Fruit fly (Drosophila melanogaster): ENCODE data around the gene CG31373.

Gene CG31373

dm6 chr3R:10664942-10665341, 44.2 kb downstream of the CG31373 start (continued):
- TF ChIP-seq chinmo (GFP tag; IDR thresholded peaks at IDR 0.05; ENCODE audit: partially characterized antibody) (peak; percentile 98), Gsc (GFP tag; IDR thresholded peaks at IDR 0.05) (no peak), pb (GFP tag; optimal IDR thresholded peaks at IDR 0.05) (peak; percentile 69), wek (GFP tag; optimal IDR thresholded peaks at IDR 0.05) (peak; percentile 55), CG14441 (GFP tag; IDR thresholded peaks at IDR 0.05) (no peak), HmgZ (tag; optimal IDR thresholded peaks at IDR 0.05) (peak; percentile 48), amos (GFP tag; IDR thresholded peaks at IDR 0.05; ENCODE audit: partially characterized antibody) (no peak), CG10147 (GFP tag; optimal IDR thresholded peaks at IDR 0.05) (no peak), CG33557 (GFP tag; optimal IDR thresholded peaks at IDR 0.05) (peak; percentile 65), zf30C (GFP tag; optimal IDR thresholded peaks at IDR 0.05) (peak; percentile 58), sens (GFP tag) (peak; percentile 91), gro (GFP tag; optimal IDR thresholded peaks at IDR 0.05) (no peak), CG10979 (tag; optimal IDR thresholded peaks at IDR 0.05) (peak; percentile 68), mirr (GFP tag; optimal IDR thresholded peaks at IDR 0.05) (peak; percentile 64), Ptx1 (GFP tag; IDR thresholded peaks at IDR 0.05) (no peak), gem (tag; optimal IDR thresholded peaks at IDR 0.05) (no peak), tio (GFP tag; optimal IDR thresholded peaks at IDR 0.05) (no peak), al (GFP tag; IDR thresholded peaks at IDR 0.05) (no peak), CG31441 (GFP tag; IDR thresholded peaks at IDR 0.05) (peak; percentile 60), Six4 (GFP tag; optimal IDR thresholded peaks at IDR 0.05) (peak; percentile 27), Lhr (GFP tag; optimal IDR thresholded peaks at IDR 0.05) (peak; percentile 50), CG2678 (tag; optimal IDR thresholded peaks at IDR 0.05) (peak; percentile 37), CG4404 (GFP tag; IDR thresholded peaks at IDR 0.05) (no peak), CG3838 (GFP tag; optimal IDR thresholded peaks at IDR 0.05) (no peak), grn (GFP tag; optimal IDR thresholded peaks at IDR 0.05) (peak; percentile 9), chn (GFP tag; optimal IDR thresholded peaks at IDR 0.05) (peak; percentile 67), pros (GFP tag; optimal IDR thresholded peaks at IDR 0.05) (peak; percentile 40), ato (GFP tag; IDR thresholded peaks at IDR 0.05; ENCODE audit: partially characterized antibody) (peak; percentile 13; the same call in 1 of the 2 replicates), nau (GFP tag; optimal IDR thresholded peaks at IDR 0.05) (peak; percentile 57), Blimp-1 (GFP tag; optimal IDR thresholded peaks at IDR 0.05) (peak; percentile 49), CG33213 (GFP tag; optimal IDR thresholded peaks at IDR 0.05) (no peak), CG17361 (GFP tag; IDR thresholded peaks at IDR 0.05) (0 out of 3 replicates have a peak, but pooled peaks have one; percentile 48), Chrac-16 (GFP tag; optimal IDR thresholded peaks at IDR 0.05) (peak; percentile 45), CG11085 (GFP tag; IDR thresholded peaks at IDR 0.05) (no peak), CG17568 (GFP tag; optimal IDR thresholded peaks at IDR 0.05) (peak; percentile 16), cwo (GFP tag; optimal IDR thresholded peaks at IDR 0.05) (peak; percentile 23), Optix (GFP tag; IDR thresholded peaks at IDR 0.05) (peak; percentile 61; the same call in 2 of the 3 replicates), CG8388 (GFP tag; optimal IDR thresholded peaks at IDR 0.05) (peak; percentile 52), CG32772 (GFP tag; IDR thresholded peaks at IDR 0.05) (peak; percentile 64; the same call in 1 of the 2 replicates), CG16815 (GFP tag; optimal IDR thresholded peaks at IDR 0.05) (no peak), CG12391 (tag; optimal IDR thresholded peaks at IDR 0.05) (peak; percentile 31), CG30403 (GFP tag; optimal IDR thresholded peaks at IDR 0.05) (no peak), Dref (GFP tag; IDR thresholded peaks at IDR 0.05) (no peak), CG14014 (GFP tag; IDR thresholded peaks at IDR 0.05) (no peak), Gug (GFP tag; IDR thresholded peaks at IDR 0.05) (no peak), CG8281 (tag; optimal IDR thresholded peaks at IDR 0.05) (peak; percentile 24), CkIIα-i1 (GFP tag; IDR thresholded peaks at IDR 0.05) (no peak), CG14965 (GFP tag; optimal IDR thresholded peaks at IDR 0.05; ENCODE audit: borderline replicate concordance) (peak; percentile 98), Myb (GFP tag; optimal IDR thresholded peaks at IDR 0.05) (no peak), CG7372 (GFP tag; IDR thresholded peaks at IDR 0.05) (no peak), CG6654 (GFP tag; optimal IDR thresholded peaks at IDR 0.05) (no peak)

Measured in whole organism, embryonic.